Worm (Caenorhabditis elegans) whole organism, L2 larva: ENCODE data around the gene B0280.11.

Experiments used
- C34F6.9 ChIP-seq: fragments of 150-350 bp; optimal IDR thresholded peaks from 2 replicates; lab custom pipeline; 2014; ENCODE audit warnings: missing biosample characterization, missing genetic modification characterization
- F13H6.1 ChIP-seq: sonication (generic microtip); optimal IDR thresholded peaks from 2 replicates; lab custom pipeline; 2016; ENCODE audit warnings: missing genetic modification characterization, missing compliant biosample characterization
- R02D3.7 ChIP-seq: fragments of 150-350 bp; optimal IDR thresholded peaks from 2 replicates; lab custom pipeline; 2014; ENCODE audit warnings: missing biosample characterization, missing genetic modification characterization
- Y55F3AM.14 ChIP-seq: fragments of 200-800 bp; sonication (Bioruptor generic); optimal IDR thresholded peaks from 2 replicates; lab custom pipeline; 2018; ENCODE audit warnings: mild to moderate bottlenecking, missing genetic modification characterization, missing compliant biosample characterization
- ZK546.5 ChIP-seq: sonication (generic microtip); optimal IDR thresholded peaks from 2 replicates; lab custom pipeline; 2017; ENCODE audit warnings: missing biosample characterization, missing genetic modification characterization
- alr-1 ChIP-seq: fragments of 150-350 bp; optimal IDR thresholded peaks from 2 replicates; lab custom pipeline; 2014; ENCODE audit warnings: missing biosample characterization, missing genetic modification characterization
- aly-2 ChIP-seq: fragments of 150-350 bp; optimal IDR thresholded peaks from 2 replicates; lab custom pipeline; 2014; ENCODE audit warnings: missing biosample characterization, missing genetic modification characterization
- ama-1 ChIP-seq: fragments of 150-350 bp; optimal IDR thresholded peaks from 2 replicates; lab custom pipeline; 2018; ENCODE audit warnings: inconsistent platforms
- blmp-1 ChIP-seq: sonication (generic microtip); optimal IDR thresholded peaks from 2 replicates; lab custom pipeline; 2017; ENCODE audit warnings: missing genetic modification characterization, mild to moderate bottlenecking, missing compliant biosample characterization, antibody characterized with exemption, moderate library complexity; ENCODE audit not compliant: insufficient read depth
- ceh-16 ChIP-seq: fragments of 150-350 bp; optimal IDR thresholded peaks from 2 replicates; lab custom pipeline; 2014; ENCODE audit warnings: missing biosample characterization, missing genetic modification characterization
- ceh-82 ChIP-seq: fragments of 150-350 bp; optimal IDR thresholded peaks from 2 replicates; lab custom pipeline; 2014; ENCODE audit warnings: missing biosample characterization, missing genetic modification characterization
- crh-2 ChIP-seq: sonication (generic microtip); optimal IDR thresholded peaks from 2 replicates; lab custom pipeline; 2017; ENCODE audit warnings: missing biosample characterization, missing genetic modification characterization
- dmd-4 ChIP-seq: sonication (generic microtip); optimal IDR thresholded peaks from 2 replicates; lab custom pipeline; 2017; ENCODE audit warnings: missing biosample characterization, missing genetic modification characterization
- egl-27 ChIP-seq: sonication (generic microtip); optimal IDR thresholded peaks from 3 replicates; lab custom pipeline; 2017; ENCODE audit warnings: missing biosample characterization, missing genetic modification reagents, missing genetic modification characterization
- elt-1 ChIP-seq: fragments of 150-350 bp; optimal IDR thresholded peaks from 2 replicates; lab custom pipeline; 2014; ENCODE audit warnings: missing biosample characterization, missing genetic modification characterization
- elt-3 ChIP-seq: sonication (generic microtip); optimal IDR thresholded peaks from 2 replicates; lab custom pipeline; 2017; ENCODE audit warnings: missing biosample characterization, missing genetic modification characterization
- fos-1 ChIP-seq: fragments of 150-350 bp; optimal IDR thresholded peaks from 2 replicates; lab custom pipeline; 2014; ENCODE audit warnings: missing biosample characterization, missing genetic modification characterization
- gmeb-1 ChIP-seq: fragments of 150-350 bp; optimal IDR thresholded peaks from 2 replicates; lab custom pipeline; 2014; ENCODE audit warnings: missing biosample characterization, missing genetic modification characterization
- lin-11 ChIP-seq: fragments of 150-350 bp; sonication (generic microtip); optimal IDR thresholded peaks from 2 replicates; lab custom pipeline; 2014; ENCODE audit warnings: missing biosample characterization, missing genetic modification characterization, inconsistent platforms, mixed read lengths
- lin-13 ChIP-seq: fragments of 150-350 bp; optimal IDR thresholded peaks from 2 replicates; lab custom pipeline; 2014; ENCODE audit warnings: missing biosample characterization, missing genetic modification reagents, missing genetic modification characterization
- lin-39 ChIP-seq: fragments of 150-350 bp; optimal IDR thresholded peaks from 2 replicates; lab custom pipeline; 2014; ENCODE audit warnings: missing biosample characterization, missing genetic modification reagents, missing genetic modification characterization
- lsy-2 ChIP-seq, 2 experiments: fragments of 150-350 bp in 1 of 2; sonication (generic microtip) in 1 of 2; optimal IDR thresholded peaks; 2 replicates each; lab custom pipeline; 2014 to 2017; ENCODE audit warnings: missing biosample characterization in 2 of 2, missing genetic modification characterization in 2 of 2
- mab-5 ChIP-seq: fragments of 150-350 bp; optimal IDR thresholded peaks from 2 replicates; lab custom pipeline; 2014; ENCODE audit warnings: missing biosample characterization, missing genetic modification characterization
- mbf-1 ChIP-seq: sonication (generic microtip); optimal IDR thresholded peaks from 2 replicates; lab custom pipeline; 2017; ENCODE audit warnings: missing biosample characterization, missing genetic modification characterization
- mdl-1 ChIP-seq, 2 experiments: fragments of 150-350 bp in 1 of 2; sonication (generic microtip) in 1 of 2; optimal IDR thresholded peaks; 2 replicates each; lab custom pipeline; 2017; ENCODE audit warnings: missing biosample characterization in 2 of 2, missing genetic modification characterization in 2 of 2
- nhr-10 ChIP-seq: sonication (generic microtip); optimal IDR thresholded peaks from 2 replicates; lab custom pipeline; 2017; ENCODE audit warnings: missing biosample characterization, missing genetic modification characterization
- nhr-11 ChIP-seq: fragments of 150-350 bp; optimal IDR thresholded peaks from 2 replicates; lab custom pipeline; 2014; ENCODE audit warnings: missing biosample characterization, missing genetic modification characterization
- nhr-12 ChIP-seq: fragments of 150-350 bp; optimal IDR thresholded peaks from 2 replicates; lab custom pipeline; 2014; ENCODE audit warnings: missing biosample characterization, missing genetic modification characterization
- nhr-129 ChIP-seq: fragments of 150-350 bp; optimal IDR thresholded peaks from 2 replicates; lab custom pipeline; 2014; ENCODE audit warnings: missing biosample characterization, missing genetic modification characterization
- nhr-21 ChIP-seq: fragments of 150-350 bp; optimal IDR thresholded peaks from 2 replicates; lab custom pipeline; 2014; ENCODE audit warnings: missing biosample characterization, missing genetic modification characterization
- nhr-23 ChIP-seq: fragments of 150-350 bp; optimal IDR thresholded peaks from 2 replicates; lab custom pipeline; 2014; ENCODE audit warnings: missing biosample characterization, missing genetic modification reagents, missing genetic modification characterization
- nhr-237 ChIP-seq: fragments of 150-350 bp; optimal IDR thresholded peaks from 2 replicates; lab custom pipeline; 2014; ENCODE audit warnings: missing biosample characterization, missing genetic modification characterization
- nhr-25 ChIP-seq: fragments of 150-350 bp; sonication (generic microtip); optimal IDR thresholded peaks from 3 replicates; lab custom pipeline; 2014; ENCODE audit warnings: missing biosample characterization, missing genetic modification characterization
- nhr-6 ChIP-seq: fragments of 150-350 bp; optimal IDR thresholded peaks from 2 replicates; lab custom pipeline; 2014; ENCODE audit warnings: missing biosample characterization, missing genetic modification characterization
- nhr-77 ChIP-seq: fragments of 150-350 bp; optimal IDR thresholded peaks from 2 replicates; lab custom pipeline; 2014; ENCODE audit warnings: missing biosample characterization, missing genetic modification characterization
- peb-1 ChIP-seq: fragments of 150-350 bp; optimal IDR thresholded peaks from 2 replicates; lab custom pipeline; 2014; ENCODE audit warnings: missing biosample characterization, missing genetic modification characterization
- sem-4 ChIP-seq: fragments of 150-350 bp; optimal IDR thresholded peaks from 2 replicates; lab custom pipeline; 2014; ENCODE audit warnings: missing biosample characterization, missing genetic modification reagents, missing genetic modification characterization
- skn-1 ChIP-seq: sonication (generic microtip); optimal IDR thresholded peaks from 2 replicates; lab custom pipeline; 2017; ENCODE audit warnings: missing biosample characterization, missing genetic modification characterization
- sma-3 ChIP-seq: sonication (generic microtip); optimal IDR thresholded peaks from 2 replicates; lab custom pipeline; 2016; ENCODE audit warnings: missing genetic modification reagents, missing genetic modification characterization, missing compliant biosample characterization
- sma-9 ChIP-seq, 2 experiments: fragments of 150-350 bp in 1 of 2; sonication (generic microtip) in 1 of 2; optimal IDR thresholded peaks; 2 replicates each; lab custom pipeline; 2014 to 2016; ENCODE audit warnings: missing genetic modification characterization in 2 of 2, mild to moderate bottlenecking in 1 of 2, missing biosample characterization in 1 of 2, missing compliant biosample characterization in 1 of 2, missing genetic modification reagents in 1 of 2, moderate library complexity in 1 of 2
- snpc-4 ChIP-seq: fragments of 150-350 bp; optimal IDR thresholded peaks from 2 replicates; lab custom pipeline; 2014; ENCODE audit warnings: missing biosample characterization, missing genetic modification characterization
- unc-39 ChIP-seq: fragments of 150-350 bp; optimal IDR thresholded peaks from 2 replicates; lab custom pipeline; 2014; ENCODE audit warnings: missing biosample characterization, missing genetic modification characterization
- unc-55 ChIP-seq: fragments of 150-350 bp; sonication (generic microtip); optimal IDR thresholded peaks from 3 replicates; lab custom pipeline; 2014; ENCODE audit warnings: missing biosample characterization, missing genetic modification reagents, missing genetic modification characterization
- unc-62 ChIP-seq: fragments of 150-350 bp; optimal IDR thresholded peaks from 2 replicates; lab custom pipeline; 2014; ENCODE audit warnings: missing biosample characterization, missing genetic modification reagents, missing genetic modification characterization
- zag-1 ChIP-seq: fragments of 150-350 bp; optimal IDR thresholded peaks from 2 replicates; lab custom pipeline; 2014; ENCODE audit warnings: missing biosample characterization, missing genetic modification characterization
- ztf-1 ChIP-seq: fragments of 200-800 bp; sonication (Bioruptor generic); conservative IDR thresholded peaks from 2 replicates; pipeline ENCODE4 v1.3.6; 2022; ENCODE audit warnings: missing genetic modification characterization, missing compliant biosample characterization
- ztf-11 ChIP-seq: sonication (generic microtip); optimal IDR thresholded peaks from 2 replicates; lab custom pipeline; 2017; ENCODE audit warnings: missing biosample characterization, missing genetic modification characterization
- ztf-4 ChIP-seq: fragments of 150-350 bp; optimal IDR thresholded peaks from 2 replicates; lab custom pipeline; 2014; ENCODE audit warnings: missing biosample characterization, missing genetic modification characterization

The B0280.11 gene

ce11 chrIII:7166664-7167567 is 28.8 kb upstream of the B0280.11 start (continued):
- TF ChIP-seq lsy-2 (tag; optimal IDR thresholded peaks at IDR 0.05; lab: Kevin White, UChicago) (peak in 1 of 2 experiments; percentile 69), mab-5 (tag; lab: Kevin White, UChicago) (peak; percentile 16), nhr-237 (tag; lab: Kevin White, UChicago) (no peak), skn-1 (no peak), nhr-77 (tag; lab: Kevin White, UChicago) (no peak), sem-4 (tag; lab: Kevin White, UChicago) (no peak), blmp-1 (no peak), peb-1 (no peak), sma-3 (no peak), nhr-12 (tag; lab: Kevin White, UChicago) (no peak), fos-1 (tag; lab: Kevin White, UChicago) (peak; percentile 58), mbf-1 (no peak), R02D3.7 (tag; lab: Kevin White, UChicago) (no peak), lin-11 (peak; percentile 63), F13H6.1 (peak; percentile 44), elt-3 (no peak), nhr-6 (tag; lab: Kevin White, UChicago) (no peak)

ce11 chrIII:7165816-7166229 is 27.7 kb upstream of the B0280.11 start:
- TF ChIP-seq sem-4 (tag; lab: Kevin White, UChicago): no peak
- TF ChIP-seq snpc-4 (tag; lab: Kevin White, UChicago): no peak
- no peak for TF ChIP-seq ztf-1 (GFP tag; lab: Robert Waterston, UW)
- TF ChIP-seq elt-1 (tag; lab: Kevin White, UChicago): no peak
- no peak for TF ChIP-seq ceh-82 (tag; lab: Kevin White, UChicago)
- TF ChIP-seq crh-2 (tag; lab: Kevin White, UChicago): peak; percentile 87
- TF ChIP-seq nhr-21: no peak
- TF ChIP-seq nhr-11 (tag; lab: Kevin White, UChicago): no peak
- no peak for TF ChIP-seq ama-1 (lab: Kevin White, UChicago)
- TF ChIP-seq sma-9 (GFP tag; optimal IDR thresholded peaks at IDR 0.05; lab: Kevin White, UChicago): peak; percentile 73
- TF ChIP-seq sma-9 (tag; optimal IDR thresholded peaks at IDR 0.05; lab: Kevin White, UChicago): no peak
- peak; percentile 76 for TF ChIP-seq nhr-129 (tag; lab: Kevin White, UChicago)
- TF ChIP-seq nhr-23: no peak
- TF ChIP-seq ceh-16: no peak
- TF ChIP-seq F13H6.1: peak; percentile 51
- TF ChIP-seq lin-39 (tag; lab: Kevin White, UChicago): no peak
- no peak for TF ChIP-seq elt-3
- TF ChIP-seq C34F6.9 (tag; lab: Kevin White, UChicago): peak; percentile 80
- TF ChIP-seq ZK546.5 (tag; lab: Kevin White, UChicago): no peak
- TF ChIP-seq zag-1: no peak
- peak; percentile 52 for TF ChIP-seq gmeb-1
- peak; percentile 57 for TF ChIP-seq unc-55 (GFP tag; lab: Kevin White, UChicago)
- no peak for TF ChIP-seq ztf-4 (tag; lab: Kevin White, UChicago)
- TF ChIP-seq sma-3: no peak
- no peak for TF ChIP-seq nhr-25 (tag; lab: Kevin White, UChicago)
- TF ChIP-seq nhr-10 (tag; lab: Kevin White, UChicago): no peak
- TF ChIP-seq mbf-1: no peak
- TF ChIP-seq R02D3.7 (tag; lab: Kevin White, UChicago): no peak
- TF ChIP-seq Y55F3AM.14 (GFP tag; lab: Kevin White, UChicago): no peak
- peak in 1 of 2 experiments; percentile 21 for TF ChIP-seq mdl-1 (tag; optimal IDR thresholded peaks at IDR 0.05; lab: Kevin White, UChicago)
- no peak for TF ChIP-seq nhr-12 (tag; lab: Kevin White, UChicago)
- no peak for TF ChIP-seq aly-2
- TF ChIP-seq dmd-4: no peak
- TF ChIP-seq fos-1 (tag; lab: Kevin White, UChicago): peak; percentile 95
- TF ChIP-seq nhr-237 (tag; lab: Kevin White, UChicago): no peak
- TF ChIP-seq unc-62 (GFP tag; lab: Kevin White, UChicago): no peak
- no peak for TF ChIP-seq nhr-77 (tag; lab: Kevin White, UChicago)
- peak in 1 of 2 experiments; percentile 50 for TF ChIP-seq lsy-2 (tag; optimal IDR thresholded peaks at IDR 0.05; lab: Kevin White, UChicago)
- no peak for TF ChIP-seq skn-1
- peak; percentile 43 for TF ChIP-seq egl-27
- no peak for TF ChIP-seq peb-1
- no peak for TF ChIP-seq ztf-11 (tag; lab: Kevin White, UChicago)
- TF ChIP-seq lin-11: no peak
- TF ChIP-seq lin-13 (GFP tag; lab: Kevin White, UChicago): no peak
- no peak for TF ChIP-seq mab-5 (tag; lab: Kevin White, UChicago)
- TF ChIP-seq alr-1: no peak
- no peak for TF ChIP-seq nhr-6 (tag; lab: Kevin White, UChicago)
- no peak for TF ChIP-seq unc-39 (tag; lab: Kevin White, UChicago)
- TF ChIP-seq blmp-1: peak; percentile 71
